Worm (Caenorhabditis elegans) whole organism, late embryonic: ENCODE data around the gene C28D4.4.

Experiments
- hlh-13 ChIP-seq: fragments of 200-800 bp; sonication (Bioruptor generic); optimal IDR thresholded peaks from 2 replicates; lab custom pipeline; 2018; ENCODE audit warnings: mild to moderate bottlenecking, missing genetic modification characterization, missing compliant biosample characterization
- pha-4 ChIP-seq: fragments of 150-350 bp; optimal IDR thresholded peaks from 2 replicates; lab custom pipeline; 2018; ENCODE audit warnings: missing biosample characterization, missing genetic modification reagents, missing genetic modification characterization
- sdc-2 ChIP-seq: sonication (generic microtip); optimal IDR thresholded peaks from 2 replicates; lab custom pipeline; 2016; ENCODE audit warnings: missing genotype, missing genetic modification characterization, missing compliant biosample characterization

DNA sequence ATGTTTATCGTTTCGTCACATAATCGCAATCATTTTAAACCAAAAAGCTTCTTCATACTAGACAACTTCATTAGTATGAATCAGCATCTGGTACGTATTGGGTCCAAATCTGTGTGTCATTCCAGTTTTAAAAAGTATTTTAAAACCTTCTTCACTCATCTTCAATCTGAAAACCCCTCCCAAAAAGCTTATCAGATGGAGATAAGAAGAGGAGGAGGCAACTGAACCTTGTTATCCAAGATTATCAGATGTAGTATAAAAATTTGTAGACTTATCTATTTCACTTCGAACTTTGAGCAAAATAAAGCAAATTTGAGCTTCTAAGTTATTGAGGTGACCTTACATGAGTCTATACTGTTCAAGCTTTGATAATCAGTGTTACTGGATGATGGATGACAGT lies 34.9 kb downstream of the C28D4.4 start, which contains the start of gene nhr-38:
- TF ChIP-seq hlh-13 (GFP tag; lab: Kevin White, UChicago) (no peak), sdc-2 (tag; lab: Kevin White, UChicago) (no peak), pha-4 (tag; lab: Kevin White, UChicago) (no peak)
